Worm (Caenorhabditis elegans): ENCODE data around the gene srv-12.

Gene srv-12

ce11 chrIV:10085401-10086187 lies 32.1 kb upstream of the srv-12 start, which contains the start of the genes col-2 and ndc-80 (continued):
- peak; percentile 37 for TF ChIP-seq F49E8.2 (tag; optimal IDR thresholded peaks at IDR 0.05; ENCODE audit: insufficient read depth)
- peak; percentile 23 for TF ChIP-seq tbp1 (GFP tag; optimal IDR thresholded peaks at IDR 0.05)
- TF ChIP-seq efl-1 (GFP tag; optimal IDR thresholded peaks at IDR 0.05): peak; percentile 84
- peak; percentile 44 for TF ChIP-seq lsl-1 (GFP tag; optimal IDR thresholded peaks at IDR 0.05)
- TF ChIP-seq Y67H2A.10 (GFP tag; conservative IDR thresholded peaks at IDR 0.05): no peak
- no peak for TF ChIP-seq attf-6 (GFP tag; IDR thresholded peaks at IDR 0.05)
- TF ChIP-seq snpc-3.4 (tag; optimal IDR thresholded peaks at IDR 0.05): peak; percentile 55
- TF ChIP-seq F57C9.4 (tag; optimal IDR thresholded peaks at IDR 0.05): no peak
- TF ChIP-seq hlh-26 (GFP tag; conservative IDR thresholded peaks at IDR 0.05): no peak
- TF ChIP-seq ztf-26 (tag; optimal IDR thresholded peaks at IDR 0.05): no peak
- peak; percentile 56 for TF ChIP-seq dox-1 (GFP tag; IDR thresholded peaks at IDR 0.05)
- TF ChIP-seq F37B4.10 (GFP tag; IDR thresholded peaks at IDR 0.05): no peak
- TF ChIP-seq ztf-28 (GFP tag; IDR thresholded peaks at IDR 0.05): no peak
- TF ChIP-seq fkh-3 (tag; optimal IDR thresholded peaks at IDR 0.05): no peak
- peak; percentile 91 for TF ChIP-seq F23B12.7 (tag; optimal IDR thresholded peaks at IDR 0.05; ENCODE audit: insufficient read depth)
- TF ChIP-seq lin-35 (GFP tag; optimal IDR thresholded peaks at IDR 0.05): peak in 1 of 3 experiments; percentile 7
- TF ChIP-seq bed-2 (GFP tag; IDR thresholded peaks at IDR 0.05): no peak
- TF ChIP-seq ceh-27 (GFP tag; optimal IDR thresholded peaks at IDR 0.05): peak; percentile 44
- peak; percentile 91 for TF ChIP-seq mcd-1 (GFP tag; IDR thresholded peaks at IDR 0.05)
- no peak for TF ChIP-seq zfh-2 (GFP tag; conservative IDR thresholded peaks at IDR 0.05)
- TF ChIP-seq ztf-25 (GFP tag; IDR thresholded peaks at IDR 0.05): no peak
- peak; percentile 62; the same call in 1 of the 2 replicates for TF ChIP-seq attf-3 (GFP tag; conservative IDR thresholded peaks at IDR 0.05)
- no peak for TF ChIP-seq cebp-1 (GFP tag; IDR thresholded peaks at IDR 0.05)
- TF ChIP-seq cebp-1 (tag; optimal IDR thresholded peaks at IDR 0.05): no peak
- TF ChIP-seq nhr-80 (tag; optimal IDR thresholded peaks at IDR 0.05): peak; percentile 32
- peak; percentile 40; the same call in 1 of the 2 replicates for TF ChIP-seq madf-6 (GFP tag; IDR thresholded peaks at IDR 0.05)
- peak; percentile 38 for TF ChIP-seq madf-8 (GFP tag; conservative IDR thresholded peaks at IDR 0.05)
- no peak for TF ChIP-seq hrde-1 (tag; optimal IDR thresholded peaks at IDR 0.05; ENCODE audit: borderline replicate concordance)
- TF ChIP-seq nfya-1 (tag; optimal IDR thresholded peaks at IDR 0.05; ENCODE audit: borderline replicate concordance, insufficient read depth): no peak

- TF ChIP-seq mcd-1 (GFP tag; IDR thresholded peaks at IDR 0.05): peak; percentile 44; the same call in 1 of the 2 replicates
- peak; percentile 35; the same call in 1 of the 2 replicates for TF ChIP-seq dox-1 (GFP tag; IDR thresholded peaks at IDR 0.05)
- no peak for TF ChIP-seq ceh-58 (GFP tag; IDR thresholded peaks at IDR 0.05)
- TF ChIP-seq lir-1 (GFP tag; conservative IDR thresholded peaks at IDR 0.05): 0 out of 2 replicates have a peak, but pooled peaks have one; percentile 7
- peak; percentile 10 for TF ChIP-seq fkh-3 (tag; optimal IDR thresholded peaks at IDR 0.05)
- no peak for TF ChIP-seq akir-1 (GFP tag; optimal IDR thresholded peaks at IDR 0.05)
- peak; percentile 95 for TF ChIP-seq zfh-2 (GFP tag; conservative IDR thresholded peaks at IDR 0.05)
- TF ChIP-seq egrh-3 (GFP tag; IDR thresholded peaks at IDR 0.05): peak; percentile 99
These were observed 31.0 kb upstream of the srv-12 start, which contains the start of gene W01B6.8 for ce11 chrIV:10084323-10084959. Gene W01B6.8, minus strand, starts transcription at chrIV:10084373.

ce11 chrIV:10080816-10081215 lies 27.4 kb upstream of the srv-12 start, which contains the start of gene W01B6.6:
Gene W01B6.6, plus strand, starts transcription at chrIV:10081116.
- TF ChIP-seq Y53G8AR.9 (GFP tag; conservative IDR thresholded peaks at IDR 0.05) (no peak), F57C9.4 (tag; optimal IDR thresholded peaks at IDR 0.05) (no peak), attf-6 (GFP tag; IDR thresholded peaks at IDR 0.05) (no peak), ama-1 (optimal IDR thresholded peaks at IDR 0.05) (no peak), ama-1 (GFP tag; optimal IDR thresholded peaks at IDR 0.05) (no peak), bed-2 (GFP tag; IDR thresholded peaks at IDR 0.05) (no peak), him-1 (tag; optimal IDR thresholded peaks at IDR 0.05) (no peak)

Data from whole organism, young adult.